Worm (Caenorhabditis elegans): ENCODE data around the gene R06F6.14.

ce11 chrII:10851110-10851509 is 42.0 kb downstream of the R06F6.14 start:
- no peak for TF ChIP-seq peb-1 (tag; optimal IDR thresholded peaks at IDR 0.05)
- no peak for TF ChIP-seq nhr-237 (tag; optimal IDR thresholded peaks at IDR 0.05)

Data from whole organism, L2 larva.